Worm (Caenorhabditis elegans) whole organism, L4 larva: ENCODE measurements around the gene rps-11.

Source experiments
- F26F4.8 ChIP-seq: fragments of 200-800 bp; sonication (Bioruptor generic); conservative IDR thresholded peaks from 2 replicates; pipeline ENCODE4 v1.3.6; 2022; ENCODE audit warnings: missing genetic modification characterization, missing compliant biosample characterization
- F37D6.2 ChIP-seq: sonication (generic microtip); optimal IDR thresholded peaks from 2 replicates; lab custom pipeline; 2016; ENCODE audit warnings: mild to moderate bottlenecking, missing genetic modification characterization, missing compliant biosample characterization
- F44E2.7 ChIP-seq: fragments of 200-800 bp; sonication (Bioruptor generic); IDR thresholded peaks from 2 replicates; pipeline ENCODE4 v2.1.2; 2022; ENCODE audit warnings: missing genetic modification characterization, missing compliant biosample characterization
- Y105C5A.15 ChIP-seq: fragments of 200-800 bp; sonication (Bioruptor generic); IDR thresholded peaks from 2 replicates; pipeline ENCODE4 v1.3.6; 2022; ENCODE audit warnings: missing genetic modification characterization, missing compliant biosample characterization
- Y48G9A.11 ChIP-seq: fragments of 200-800 bp; sonication (Bioruptor generic); IDR thresholded peaks from 2 replicates; pipeline ENCODE4 v1.3.6; 2022; ENCODE audit warnings: missing genetic modification reagents, missing genetic modification characterization, missing compliant biosample characterization
- Y5F2A.4 ChIP-seq: fragments of 200-800 bp; sonication (Bioruptor generic); optimal IDR thresholded peaks from 2 replicates; lab custom pipeline; 2018; ENCODE audit warnings: mild to moderate bottlenecking, missing genetic modification characterization, missing compliant biosample characterization
- ZK546.5 ChIP-seq, 2 experiments: sonication (generic microtip); optimal IDR thresholded peaks; 2 replicates each; lab custom pipeline; 2017; ENCODE audit warnings: missing biosample characterization in 2 of 2, missing genetic modification characterization in 2 of 2
- arid-1 ChIP-seq: fragments of 200-800 bp; sonication (Bioruptor generic); conservative IDR thresholded peaks from 2 replicates; pipeline ENCODE4 v1.3.6; 2022; ENCODE audit warnings: missing genetic modification reagents, missing genetic modification characterization, missing compliant biosample characterization
- ceh-20 ChIP-seq: fragments of 200-800 bp; sonication (Bioruptor generic); IDR thresholded peaks from 2 replicates; pipeline ENCODE4 v1.3.6; 2022; ENCODE audit warnings: missing genetic modification reagents, missing genetic modification characterization, missing compliant biosample characterization
- ceh-32 ChIP-seq: sonication (generic microtip); optimal IDR thresholded peaks from 2 replicates; lab custom pipeline; 2016; ENCODE audit warnings: mild to moderate bottlenecking, missing genetic modification characterization, missing compliant biosample characterization; ENCODE audit not compliant: poor library complexity
- ceh-44 ChIP-seq: fragments of 200-800 bp; sonication (Bioruptor generic); IDR thresholded peaks from 2 replicates; pipeline ENCODE4 v1.3.6; 2022; ENCODE audit warnings: missing genetic modification reagents, missing genetic modification characterization, missing compliant biosample characterization
- ceh-62 ChIP-seq: sonication (generic microtip); optimal IDR thresholded peaks from 2 replicates; lab custom pipeline; 2017; ENCODE audit warnings: missing biosample characterization, missing genetic modification characterization
- ceh-82 ChIP-seq: sonication (generic microtip); optimal IDR thresholded peaks from 2 replicates; lab custom pipeline; 2017; ENCODE audit warnings: missing biosample characterization, missing genetic modification characterization
- cey-2 ChIP-seq: sonication (generic microtip); optimal IDR thresholded peaks from 3 replicates; lab custom pipeline; 2017; ENCODE audit warnings: missing genetic modification characterization, mild to moderate bottlenecking, missing compliant biosample characterization, antibody characterized with exemption, borderline replicate concordance; ENCODE audit not compliant: insufficient read depth
- ctbp-1 ChIP-seq: fragments of 200-800 bp; sonication (Bioruptor generic); IDR thresholded peaks from 2 replicates; pipeline ENCODE4 v1.3.6; 2022; ENCODE audit warnings: missing genetic modification reagents, missing genetic modification characterization, missing compliant biosample characterization
- daf-12 ChIP-seq: fragments of 150-350 bp; optimal IDR thresholded peaks from 2 replicates; lab custom pipeline; 2014; ENCODE audit warnings: missing biosample characterization, missing genetic modification reagents, missing genetic modification characterization
- daf-16 ChIP-seq, 3 experiments: sonication (generic microtip); optimal IDR thresholded peaks; 2 replicates each; lab custom pipeline; 2016 to 2017; ENCODE audit warnings: missing genetic modification characterization in 3 of 3, missing genetic modification reagents in 3 of 3, mild to moderate bottlenecking in 2 of 3, missing compliant biosample characterization in 2 of 3, missing biosample characterization in 1 of 3, moderate library complexity in 1 of 3
- daf-19 ChIP-seq: fragments of 200-800 bp; sonication (Bioruptor generic); conservative IDR thresholded peaks from 2 replicates; pipeline ENCODE4 v1.3.6; 2022; ENCODE audit warnings: missing genetic modification characterization, missing compliant biosample characterization
- duxl-1 ChIP-seq: sonication (generic microtip); optimal IDR thresholded peaks from 2 replicates; lab custom pipeline; 2016; ENCODE audit warnings: mild to moderate bottlenecking, missing genetic modification characterization, moderate library complexity, missing compliant biosample characterization; ENCODE audit not compliant: poor library complexity
- dve-1 ChIP-seq: sonication (generic microtip); optimal IDR thresholded peaks from 2 replicates; lab custom pipeline; 2017; ENCODE audit warnings: antibody characterized with exemption, mild to moderate bottlenecking, missing genetic modification characterization, missing compliant biosample characterization; ENCODE audit not compliant: insufficient read depth
- egl-27 ChIP-seq: sonication (generic microtip); optimal IDR thresholded peaks from 3 replicates; lab custom pipeline; 2017; ENCODE audit warnings: missing biosample characterization, missing genetic modification reagents, missing genetic modification characterization
- fos-1 ChIP-seq: fragments of 150-350 bp; optimal IDR thresholded peaks from 2 replicates; lab custom pipeline; 2014; ENCODE audit warnings: missing biosample characterization, missing genetic modification characterization
- gei-8 ChIP-seq: fragments of 200-800 bp; sonication (Bioruptor generic); optimal IDR thresholded peaks from 2 replicates; lab custom pipeline; 2018; ENCODE audit warnings: mild to moderate bottlenecking, missing genetic modification characterization, missing compliant biosample characterization
- jun-1 ChIP-seq: fragments of 150-350 bp; optimal IDR thresholded peaks from 2 replicates; lab custom pipeline; 2014; ENCODE audit warnings: missing biosample characterization, missing genetic modification reagents, missing genetic modification characterization
- lim-7 ChIP-seq: fragments of 200-800 bp; sonication (Bioruptor generic); IDR thresholded peaks from 2 replicates; pipeline ENCODE4 v1.3.6; 2022; ENCODE audit warnings: missing genetic modification characterization, missing compliant biosample characterization
- lin-15B ChIP-seq: fragments of 150-350 bp; sonication (generic microtip); optimal IDR thresholded peaks from 3 replicates; lab custom pipeline; 2014; ENCODE audit warnings: missing biosample characterization, missing genetic modification characterization
- lin-29 ChIP-seq: fragments of 200-800 bp; sonication (Bioruptor generic); IDR thresholded peaks from 2 replicates; pipeline ENCODE4 v1.3.6; 2022; ENCODE audit warnings: missing genetic modification reagents, missing genetic modification characterization, missing compliant biosample characterization
- lin-38 ChIP-seq: fragments of 200-800 bp; sonication (Bioruptor generic); IDR thresholded peaks from 2 replicates; pipeline ENCODE4 v1.3.6; 2022; ENCODE audit warnings: missing genetic modification reagents, missing genetic modification characterization, missing compliant biosample characterization
- lir-3 ChIP-seq: sonication (generic microtip); optimal IDR thresholded peaks from 2 replicates; lab custom pipeline; 2016; ENCODE audit warnings: mild to moderate bottlenecking, missing genetic modification characterization, missing compliant biosample characterization
- madf-5 ChIP-seq, 2 experiments: fragments of 200-800 bp; sonication (Bioruptor generic); IDR thresholded peaks; 2 replicates each; pipeline ENCODE4 v1.3.6; 2022; ENCODE audit warnings: missing compliant biosample characterization in 2 of 2, missing genetic modification characterization in 2 of 2
- madf-9 ChIP-seq: fragments of 200-800 bp; sonication (Bioruptor generic); conservative IDR thresholded peaks from 2 replicates; pipeline ENCODE4 v1.3.6; 2022; ENCODE audit warnings: missing genetic modification reagents, missing genetic modification characterization, missing compliant biosample characterization
- mdt-29 ChIP-seq: fragments of 200-800 bp; sonication (Bioruptor generic); IDR thresholded peaks from 2 replicates; pipeline ENCODE4 v1.3.6; 2022; ENCODE audit warnings: missing genetic modification reagents, missing genetic modification characterization, missing compliant biosample characterization
- mes-2 ChIP-seq: sonication (generic microtip); optimal IDR thresholded peaks from 2 replicates; lab custom pipeline; 2016; ENCODE audit warnings: missing genotype, mild to moderate bottlenecking, missing genetic modification characterization, missing compliant biosample characterization; ENCODE audit not compliant: poor library complexity, severe bottlenecking
- mxl-3 ChIP-seq: fragments of 200-800 bp; sonication (Bioruptor generic); optimal IDR thresholded peaks from 2 replicates; lab custom pipeline; 2018; ENCODE audit warnings: mild to moderate bottlenecking, missing genetic modification characterization, missing compliant biosample characterization
- nhr-10 ChIP-seq: fragments of 150-350 bp; optimal IDR thresholded peaks from 2 replicates; lab custom pipeline; 2014; ENCODE audit warnings: missing biosample characterization, missing genetic modification characterization
- nhr-11 ChIP-seq: fragments of 150-350 bp; optimal IDR thresholded peaks from 2 replicates; lab custom pipeline; 2014; ENCODE audit warnings: missing biosample characterization, missing genetic modification characterization
- nhr-28 ChIP-seq: fragments of 150-350 bp; optimal IDR thresholded peaks from 2 replicates; lab custom pipeline; 2014; ENCODE audit warnings: missing biosample characterization, missing genetic modification characterization
- nhr-41 ChIP-seq: fragments of 200-800 bp; sonication (Bioruptor generic); IDR thresholded peaks from 2 replicates; pipeline ENCODE4 v1.3.6; 2022; ENCODE audit warnings: missing genetic modification reagents, missing genetic modification characterization, missing compliant biosample characterization
- nhr-6 ChIP-seq: fragments of 150-350 bp; optimal IDR thresholded peaks from 2 replicates; lab custom pipeline; 2014; ENCODE audit warnings: missing biosample characterization, missing genetic modification characterization
- nhr-77 ChIP-seq: fragments of 150-350 bp; optimal IDR thresholded peaks from 2 replicates; lab custom pipeline; 2014; ENCODE audit warnings: missing biosample characterization, missing genetic modification characterization
- saeg-2 ChIP-seq: fragments of 200-800 bp; sonication (Bioruptor generic); IDR thresholded peaks from 2 replicates; pipeline ENCODE4 v1.3.6; 2022; ENCODE audit warnings: missing genetic modification reagents, missing genetic modification characterization, missing compliant biosample characterization
- sdz-12 ChIP-seq: fragments of 200-800 bp; sonication (Bioruptor generic); optimal IDR thresholded peaks from 2 replicates; lab custom pipeline; 2018; ENCODE audit warnings: mild to moderate bottlenecking, missing genetic modification characterization, missing compliant biosample characterization
- spr-1 ChIP-seq: sonication (generic microtip); optimal IDR thresholded peaks from 2 replicates; lab custom pipeline; 2016; ENCODE audit warnings: mild to moderate bottlenecking, missing genetic modification characterization, missing compliant biosample characterization
- tag-97 ChIP-seq: fragments of 200-800 bp; sonication (Bioruptor generic); IDR thresholded peaks from 2 replicates; pipeline ENCODE4 v1.3.6; 2022; ENCODE audit warnings: missing genetic modification characterization, missing compliant biosample characterization
- tra-1 ChIP-seq: fragments of 200-800 bp; sonication (Bioruptor generic); IDR thresholded peaks from 2 replicates; pipeline ENCODE4 v1.3.6; 2022; ENCODE audit warnings: missing genetic modification reagents, missing genetic modification characterization, missing compliant biosample characterization
- zip-11 ChIP-seq: fragments of 200-800 bp; sonication (Bioruptor generic); IDR thresholded peaks from 2 replicates; pipeline ENCODE4 v1.3.6; 2022; ENCODE audit warnings: missing genetic modification characterization, missing compliant biosample characterization

Gene rps-11

DNA sequence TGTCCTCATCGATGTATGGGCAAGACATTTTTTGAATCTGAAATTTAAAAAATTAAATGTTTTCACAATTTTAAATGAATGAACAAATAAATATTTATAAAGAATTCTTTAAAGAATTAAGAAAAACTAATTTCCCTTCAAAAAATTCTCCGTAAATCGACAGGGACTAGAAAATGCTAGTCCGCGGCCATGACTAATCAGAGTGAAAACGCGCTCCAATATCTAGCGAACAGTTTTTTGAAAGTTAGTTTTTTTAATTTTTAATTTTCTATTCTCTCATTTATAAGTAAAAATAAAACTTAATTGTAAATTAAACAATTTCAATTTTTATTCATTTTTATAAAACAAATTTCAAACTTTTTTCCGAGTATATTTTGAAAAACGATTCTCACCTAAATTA lies 9.6 kb upstream of the rps-11 start (continued):
- TF ChIP-seq Y105C5A.15 (GFP tag; lab: Robert Waterston, UW), result no peak
- TF ChIP-seq arid-1 (GFP tag; lab: Robert Waterston, UW), result no peak

DNA sequence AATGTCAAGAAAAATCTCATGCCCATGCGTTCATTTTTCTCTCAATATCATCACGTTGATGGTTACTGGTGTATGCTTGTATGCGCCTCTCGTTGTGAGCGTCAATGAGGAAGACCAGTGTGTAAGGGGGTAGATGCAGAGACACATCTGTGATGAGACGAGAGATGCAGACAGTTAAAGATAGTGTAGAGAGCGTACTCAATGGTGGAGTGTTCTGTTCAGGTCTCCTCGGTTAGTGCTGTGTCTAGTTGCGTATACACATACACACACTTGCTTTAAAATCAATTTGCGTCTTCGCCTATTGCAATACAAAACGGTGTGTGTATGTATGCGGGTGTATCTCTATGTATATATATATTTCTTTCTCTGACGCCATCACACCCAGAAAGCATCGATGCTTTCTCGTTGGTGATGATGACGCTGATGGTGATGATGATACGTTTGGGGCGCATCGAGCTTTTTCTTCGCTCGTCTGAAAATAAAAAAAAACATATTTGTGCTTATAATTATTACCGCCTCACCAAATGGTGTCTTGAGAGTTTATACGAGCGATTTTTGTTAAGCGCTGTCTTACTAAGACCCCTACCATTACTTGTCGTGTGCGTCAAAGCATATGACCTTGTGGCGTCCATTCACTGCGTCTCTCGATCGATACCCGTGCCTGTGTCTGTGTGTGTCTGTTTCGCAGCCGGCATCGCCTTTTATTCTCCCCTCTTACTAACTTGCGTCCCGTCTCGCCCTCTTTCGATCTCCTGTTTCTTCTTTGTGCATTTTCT lies 8.8 kb upstream of the rps-11 start, which contains the start of gene F40F11.3:
F40F11.3 (minus strand) TSS at position 589 of the 776 bp plus-strand sequence.
- TF ChIP-seq ceh-20 (GFP tag; lab: Robert Waterston, UW), result peak; percentile 38; the same call in 1 of the 2 replicates
- TF ChIP-seq Y105C5A.15 (GFP tag; lab: Robert Waterston, UW), result no peak
- TF ChIP-seq lir-3, result no peak
- peak; percentile 74 for TF ChIP-seq ctbp-1 (GFP tag; lab: Robert Waterston, UW)
- TF ChIP-seq F26F4.8 (GFP tag; lab: Robert Waterston, UW), result no peak
- TF ChIP-seq Y5F2A.4 (GFP tag; lab: Kevin White, UChicago), result no peak
- TF ChIP-seq tag-97 (GFP tag; lab: Robert Waterston, UW), result no peak
- no peak for TF ChIP-seq madf-5 (GFP tag; IDR thresholded peaks at IDR 0.05; lab: Robert Waterston, UW)
- no peak for TF ChIP-seq daf-12
- no peak for TF ChIP-seq egl-27 (tag; lab: Kevin White, UChicago)
- TF ChIP-seq F44E2.7 (GFP tag; lab: Robert Waterston, UW), result no peak
- peak; percentile 85 for TF ChIP-seq nhr-28
- peak; percentile 69 for TF ChIP-seq nhr-6
- TF ChIP-seq mes-2 (tag; lab: Kevin White, UChicago), result peak; percentile 83
- TF ChIP-seq dve-1, result peak; percentile 85
- peak in 1 of 2 experiments; percentile 17 for TF ChIP-seq ZK546.5 (tag; optimal IDR thresholded peaks at IDR 0.05; lab: Kevin White, UChicago)
- TF ChIP-seq nhr-10 (tag; lab: Kevin White, UChicago), result no peak
- no peak for TF ChIP-seq ceh-62 (tag; lab: Kevin White, UChicago)
- no peak for TF ChIP-seq fos-1 (tag; lab: Kevin White, UChicago)
- no peak for TF ChIP-seq ceh-32
- peak; percentile 17 for TF ChIP-seq nhr-77 (tag; lab: Kevin White, UChicago)
- peak; percentile 87 for TF ChIP-seq mxl-3
- peak; percentile 49 to 64 for TF ChIP-seq daf-16 (GFP tag; optimal IDR thresholded peaks at IDR 0.05; lab: Kevin White, UChicago)
- TF ChIP-seq daf-16 (tag; optimal IDR thresholded peaks at IDR 0.05; lab: Kevin White, UChicago), result peak; percentile 78
- TF ChIP-seq lin-29 (GFP tag; lab: Robert Waterston, UW), result no peak
- 0 out of 2 replicates have a peak, but pooled peaks have one; percentile 8 for TF ChIP-seq ceh-44
- TF ChIP-seq ceh-82 (tag; lab: Kevin White, UChicago), result no peak
- TF ChIP-seq lin-38, result peak; percentile 67
- peak; percentile 72 for TF ChIP-seq tra-1
- peak; percentile 68 for TF ChIP-seq F37D6.2 (tag; lab: Kevin White, UChicago)
- TF ChIP-seq zip-11 (GFP tag; lab: Robert Waterston, UW), result no peak
- no peak for TF ChIP-seq Y48G9A.11 (GFP tag; lab: Robert Waterston, UW)
- TF ChIP-seq daf-19 (GFP tag; lab: Robert Waterston, UW), result peak; percentile 62
- no peak; the same call in 1 of the 2 replicates for TF ChIP-seq mdt-29 (GFP tag; lab: Robert Waterston, UW)
- TF ChIP-seq gei-8 (GFP tag; lab: Kevin White, UChicago), result peak; percentile 59
- peak; percentile 63; the same call in 1 of the 2 replicates for TF ChIP-seq nhr-41
- TF ChIP-seq lim-7 (GFP tag; lab: Robert Waterston, UW), result peak; percentile 71; the same call in 1 of the 2 replicates
- peak; percentile 28 for TF ChIP-seq jun-1 (tag; lab: Kevin White, UChicago)
- no peak for TF ChIP-seq cey-2 (tag; lab: Kevin White, UChicago)
- no peak for TF ChIP-seq sdz-12
- TF ChIP-seq nhr-11 (tag; lab: Kevin White, UChicago), result peak; percentile 73
- peak; percentile 77 for TF ChIP-seq duxl-1
- TF ChIP-seq lin-15B (tag; lab: Kevin White, UChicago), result no peak
- no peak; the same call in 1 of the 2 replicates for TF ChIP-seq madf-9 (GFP tag; lab: Robert Waterston, UW)
- peak; percentile 55 for TF ChIP-seq spr-1 (tag; lab: Kevin White, UChicago)
- no peak for TF ChIP-seq saeg-2 (GFP tag; lab: Robert Waterston, UW)
- TF ChIP-seq arid-1 (GFP tag; lab: Robert Waterston, UW), result peak; percentile 73
